Worm (Caenorhabditis elegans) whole organism, dauer: ENCODE data around the gene C15F1.8.

Experiments
- unc-62 ChIP-seq: sonication (generic microtip); optimal IDR thresholded peaks from 2 replicates; lab custom pipeline; 2017; ENCODE audit warnings: missing biosample characterization, missing genetic modification reagents, missing genetic modification characterization

Gene C15F1.8

DNA sequence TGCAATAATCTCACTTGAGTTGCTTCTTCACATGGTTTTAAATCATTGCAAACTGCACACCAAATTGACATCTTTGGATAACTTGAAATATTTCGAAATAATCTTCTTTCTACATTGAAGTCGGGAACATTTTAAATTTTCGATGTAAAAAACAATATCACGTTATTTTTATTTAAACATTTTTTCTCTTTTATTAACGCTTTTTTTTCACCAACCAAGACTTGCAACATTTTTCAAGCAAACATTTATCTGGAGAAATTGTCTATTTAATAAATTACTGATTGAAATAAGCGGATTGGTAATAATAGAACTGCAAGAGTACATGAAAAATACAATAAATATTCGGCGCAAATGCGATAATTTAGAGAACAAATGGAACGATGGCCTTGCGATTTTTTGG is 7.1 kb downstream of the C15F1.8 start, which contains the start of gene C15F1.5:
Gene C15F1.5 (minus strand): TSS at position 101 of the 400 bp plus-strand sequence.
- TF ChIP-seq unc-62: no peak

- no peak for TF ChIP-seq unc-62
Observed at ce11 chrII:6968191-6968675, 9.4 kb downstream of the C15F1.8 start.

ce11 chrII:6967618-6968017 is 10.0 kb downstream of the C15F1.8 start, which contains the start of gene eif-2Bgamma:
Gene eif-2Bgamma (minus strand): TSS chrII:6967648.
- TF ChIP-seq unc-62: no peak

ce11 chrII:6965573-6965972 is 12.1 kb downstream of the C15F1.8 start, which contains the start of gene tra-2:
Gene tra-2 (minus strand): TSS chrII:6965673.
- no peak for TF ChIP-seq unc-62

ce11 chrII:6958136-6958535 is 19.5 kb downstream of the C15F1.8 start:
- no peak for TF ChIP-seq unc-62

DNA sequence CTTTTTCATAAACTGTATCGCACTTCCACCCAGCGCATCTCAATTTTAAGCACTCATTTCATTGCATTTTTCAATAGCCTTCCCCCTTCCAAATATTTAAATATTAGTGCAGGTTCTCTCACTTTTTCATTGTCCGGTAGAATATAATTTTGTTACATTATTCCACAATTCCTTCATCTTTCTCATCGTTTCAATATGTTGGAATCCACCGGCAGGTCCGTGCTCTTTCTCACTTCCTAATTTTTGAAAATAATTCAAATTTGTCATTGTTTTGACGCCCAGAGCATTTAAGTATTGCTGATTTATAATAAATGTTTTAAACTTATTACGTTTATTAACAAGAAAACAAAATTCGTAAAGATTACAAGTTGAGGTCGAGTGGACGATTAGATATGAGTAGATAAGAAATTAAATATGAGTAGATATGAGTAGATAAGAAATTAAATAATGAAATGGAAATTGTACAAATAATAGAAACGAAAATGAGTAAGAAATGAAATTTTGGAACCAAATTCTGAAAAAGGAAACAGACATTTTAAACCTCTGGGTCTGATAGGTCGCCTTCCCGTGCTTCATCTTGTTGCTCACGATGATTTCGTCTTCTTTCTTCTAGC is 22.4 kb downstream of the C15F1.8 start:
- TF ChIP-seq unc-62: no peak

DNA sequence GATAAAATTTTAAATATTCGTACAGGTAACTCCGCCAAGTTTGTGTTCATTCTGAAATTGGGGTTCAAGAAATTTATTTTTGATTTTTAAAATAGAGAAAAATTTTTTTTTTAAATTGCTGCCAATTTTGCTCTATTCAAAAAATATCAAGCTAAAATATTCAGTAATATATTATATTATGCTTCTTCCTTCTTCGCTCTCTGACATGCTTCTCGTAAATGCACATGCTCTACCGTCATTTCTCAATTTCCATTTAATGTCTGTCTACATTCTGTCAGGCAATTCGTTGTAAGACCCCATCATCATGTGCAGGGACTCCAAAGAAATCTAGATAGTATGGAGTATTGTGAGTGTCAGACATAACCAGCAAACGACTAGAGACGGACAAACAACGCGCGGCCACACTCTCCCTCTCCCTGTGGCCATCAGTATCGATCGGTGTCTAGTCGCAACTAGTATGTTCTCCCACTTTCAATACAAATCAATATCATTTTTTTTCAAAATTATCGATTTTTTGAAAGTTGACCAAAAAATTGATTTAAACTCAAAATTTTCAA is 26.3 kb downstream of the C15F1.8 start, which contains the start of the genes malt-1 and ceh-38:
Gene malt-1 (minus strand): TSS at position 51 of the 557 bp plus-strand sequence.
Gene ceh-38 (plus strand): TSS at position 277 of the 557 bp plus-strand sequence.
- TF ChIP-seq unc-62: no peak

ce11 chrII:6943299-6944051 is 34.2 kb downstream of the C15F1.8 start:
- no peak for TF ChIP-seq unc-62

ce11 chrII:6941520-6941919 is 36.1 kb downstream of the C15F1.8 start:
- TF ChIP-seq unc-62: no peak

ce11 chrII:6940726-6941230 is 36.9 kb downstream of the C15F1.8 start:
- no peak for TF ChIP-seq unc-62

DNA sequence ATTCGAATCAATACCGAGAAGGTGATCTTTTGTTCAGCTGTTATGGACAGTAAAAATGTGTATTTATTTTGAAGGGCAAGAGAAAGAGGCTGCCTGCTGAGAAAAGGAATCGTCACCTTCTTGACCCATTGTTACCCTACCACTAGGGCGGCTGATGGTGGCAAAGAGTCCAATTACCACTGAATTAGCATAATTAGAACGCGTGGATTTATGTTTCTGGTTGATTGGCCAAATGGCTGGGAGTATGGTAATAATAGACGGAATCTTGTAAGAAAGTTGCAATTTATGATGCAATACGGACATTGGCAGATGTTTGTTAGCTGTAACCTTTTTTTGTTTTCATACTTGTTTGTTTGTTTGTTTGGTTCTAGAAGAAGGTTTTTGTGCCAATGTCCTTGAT is 37.8 kb downstream of the C15F1.8 start:
- TF ChIP-seq unc-62: no peak

- TF ChIP-seq unc-62: no peak
Observed at ce11 chrII:6937057-6937456, 40.6 kb downstream of the C15F1.8 start.

DNA sequence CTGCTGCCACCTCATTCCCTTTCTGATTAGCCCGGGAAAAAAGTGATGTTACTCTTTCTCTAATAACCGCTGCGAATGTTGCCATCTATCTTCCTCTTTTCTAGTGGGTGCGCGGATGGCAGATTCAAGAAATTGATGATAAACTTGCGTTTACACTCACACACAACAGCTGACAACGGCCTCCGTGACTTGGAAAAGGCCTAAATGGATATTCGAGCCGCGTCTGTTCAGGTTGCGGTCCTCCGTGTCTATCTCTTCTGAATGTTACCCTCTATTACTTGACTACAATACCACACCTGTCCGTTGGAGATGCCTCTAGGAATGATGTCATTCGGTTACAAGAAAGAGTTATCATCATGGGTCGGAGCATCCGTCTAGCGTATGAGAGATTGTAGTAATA is 41.1 kb downstream of the C15F1.8 start:
- TF ChIP-seq unc-62: no peak

- TF ChIP-seq unc-62: no peak
Observed at ce11 chrII:6935975-6936374, 41.7 kb downstream of the C15F1.8 start.

DNA sequence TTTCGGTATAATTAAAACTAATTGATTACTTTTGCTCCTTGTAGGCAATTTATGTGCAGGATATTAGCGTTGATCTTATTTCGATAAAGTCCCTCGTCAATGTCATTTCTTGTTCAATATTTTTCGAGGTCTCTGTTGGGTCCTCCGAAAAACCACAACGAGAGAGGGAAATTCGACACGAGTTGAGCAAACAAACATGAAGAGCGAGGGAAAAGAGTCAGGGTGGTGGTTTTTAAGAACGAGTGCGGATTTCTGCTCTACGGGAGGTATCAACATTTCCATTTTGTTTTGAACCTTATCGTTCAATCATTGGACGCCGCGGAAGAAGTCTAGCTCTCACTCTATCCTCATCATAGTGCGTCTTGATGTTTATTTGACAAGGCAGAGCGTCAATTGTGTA is 42.9 kb downstream of the C15F1.8 start:
- TF ChIP-seq unc-62: no peak

ce11 chrII:6932978-6933377 is 44.7 kb downstream of the C15F1.8 start:
- no peak for TF ChIP-seq unc-62

- no peak for TF ChIP-seq unc-62
Observed at ce11 chrII:6930072-6930471, 47.6 kb downstream of the C15F1.8 start.
